Worm (Caenorhabditis elegans) whole organism, L4/young adult: ENCODE results near the gene acl-6.
"Not testable (repeated sequence)": the region's sequence is repeated elsewhere in the genome, so short reads cannot be mapped to it uniquely, and the experiment has no call there.

ENCODE experiments used
- W03F9.2 ChIP-seq: fragments of 150-350 bp; optimal IDR thresholded peaks from 2 replicates; lab custom pipeline; 2014; ENCODE audit warnings: missing biosample characterization, missing genetic modification characterization
- dao-5 ChIP-seq: sonication (generic microtip); optimal IDR thresholded peaks from 2 replicates; lab custom pipeline; 2016; ENCODE audit warnings: missing genotype, missing genetic modification characterization, moderate library complexity, missing compliant biosample characterization
- him-1 ChIP-seq: sonication (generic microtip); optimal IDR thresholded peaks from 2 replicates; lab custom pipeline; 2016; ENCODE audit warnings: missing genotype, missing genetic modification reagents, missing genetic modification characterization, missing compliant biosample characterization

acl-6 gene

DNA sequence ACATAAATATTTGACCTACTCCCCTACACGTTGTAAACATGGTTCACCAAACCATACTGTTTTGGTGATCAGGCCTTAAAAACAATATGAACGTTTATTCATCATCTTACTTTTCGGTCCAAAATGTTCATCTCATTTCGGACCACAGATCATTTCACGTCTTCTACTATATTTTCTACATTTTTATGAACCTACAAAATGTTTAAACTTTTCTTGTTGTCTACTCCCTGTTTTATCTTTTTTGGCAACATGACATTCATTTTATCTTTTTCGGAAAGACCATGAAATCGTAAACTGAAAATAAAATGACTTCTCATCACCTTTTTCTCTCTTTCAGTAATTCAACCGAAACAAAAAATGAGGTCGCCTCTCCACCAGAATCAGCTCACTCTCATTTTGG, 5.3 kb upstream of the acl-6 start, which contains the start of gene rhr-1:
Gene rhr-1, plus strand, starts transcription at position 301 of the 400 bp plus-strand sequence.
- TF ChIP-seq dao-5 (tag; lab: Kevin White, UChicago) = no peak
- no peak for TF ChIP-seq W03F9.2 (tag; lab: Kevin White, UChicago)
- no peak for TF ChIP-seq him-1

DNA sequence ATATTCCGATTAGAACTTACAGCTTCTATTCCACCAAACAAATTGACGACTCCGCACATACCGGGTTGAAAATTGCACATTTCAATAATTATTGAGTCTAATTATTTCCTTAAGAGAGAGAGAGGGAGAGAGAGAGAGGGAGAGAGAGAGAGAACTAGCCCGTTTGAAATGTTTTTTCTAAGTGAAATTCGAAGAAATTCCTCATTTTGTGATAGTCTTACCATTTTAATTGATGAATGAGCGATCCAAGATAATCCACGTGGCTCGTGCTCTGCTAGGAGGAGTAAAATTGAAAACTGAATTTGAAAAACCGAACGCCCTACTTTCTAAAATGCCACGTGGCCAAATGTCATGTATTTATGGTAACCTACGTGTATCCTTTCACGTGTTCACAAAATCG, 687 bp upstream of the acl-6 start, which contains the start of gene F08F3.8:
Gene F08F3.8, minus strand, starts transcription at position 101 of the 400 bp plus-strand sequence.
- TF ChIP-seq him-1 = no peak
- no peak for TF ChIP-seq dao-5 (tag; lab: Kevin White, UChicago)
- no peak for TF ChIP-seq W03F9.2 (tag; lab: Kevin White, UChicago)

- no peak for TF ChIP-seq dao-5 (tag; lab: Kevin White, UChicago)
- no peak for TF ChIP-seq W03F9.2 (tag; lab: Kevin White, UChicago)
- no peak for TF ChIP-seq him-1
Observed at ce11 chrV:5439068-5439467, 5.9 kb downstream of the acl-6 start, which contains the start of gene snpc-1.3. TSS of gene snpc-1.3 (minus strand) at chrV:5439168.

- TF ChIP-seq him-1 = no peak
- no peak for TF ChIP-seq dao-5 (tag; lab: Kevin White, UChicago)
- TF ChIP-seq W03F9.2 (tag; lab: Kevin White, UChicago) = no peak
Observed at ce11 chrV:5442366-5442765, 9.2 kb downstream of the acl-6 start.

DNA sequence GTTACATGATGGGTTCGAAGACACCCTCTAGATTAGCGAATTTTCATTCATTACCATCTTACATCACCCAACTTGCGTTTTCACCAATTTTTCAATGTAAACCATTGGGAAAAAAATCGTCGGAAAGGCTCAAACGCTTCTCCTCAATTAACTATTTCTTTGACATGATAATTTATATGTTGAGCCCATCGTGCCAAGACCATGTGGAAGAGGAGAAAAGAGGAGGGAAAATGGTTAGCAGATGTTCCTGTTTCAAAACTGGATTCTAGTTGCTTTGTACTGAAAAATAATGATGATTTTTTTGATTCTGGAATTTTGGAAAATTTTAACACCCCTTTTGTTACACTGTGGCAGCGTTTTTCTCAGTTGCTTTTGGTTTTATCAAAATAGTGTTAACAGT, 10.9 kb downstream of the acl-6 start:
- TF ChIP-seq him-1 (no peak), dao-5 (tag; lab: Kevin White, UChicago) (no peak), W03F9.2 (tag; lab: Kevin White, UChicago) (no peak)

DNA sequence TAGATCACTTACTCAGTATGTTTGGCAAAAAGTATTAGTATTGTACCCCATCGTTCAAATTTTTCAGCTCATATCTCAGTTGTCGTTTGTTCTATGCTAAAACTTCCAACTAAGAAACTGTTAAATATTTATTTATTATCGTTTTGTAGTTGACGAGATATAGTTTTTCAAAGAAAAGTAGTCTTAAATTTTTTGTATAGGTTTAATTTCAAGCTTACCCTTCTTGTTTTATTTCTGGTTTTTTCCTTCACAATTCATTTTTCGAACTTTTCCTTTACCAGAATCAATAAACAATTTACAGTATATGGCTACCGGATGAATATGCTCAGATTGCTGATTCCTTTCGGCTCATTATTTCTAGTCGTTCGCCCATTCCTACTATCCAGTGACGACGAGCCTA, 12.7 kb downstream of the acl-6 start, which contains the start of gene F08F3.1:
Gene F08F3.1, plus strand, starts transcription at position 301 of the 400 bp plus-strand sequence.
- TF ChIP-seq dao-5 (tag; lab: Kevin White, UChicago) = no peak
- TF ChIP-seq W03F9.2 (tag; lab: Kevin White, UChicago) = no peak
- no peak for TF ChIP-seq him-1

- TF ChIP-seq W03F9.2 (tag; lab: Kevin White, UChicago) (no peak), dao-5 (tag; lab: Kevin White, UChicago) (no peak), him-1 (no peak)
Observed at ce11 chrV:5447057-5447456, 13.9 kb downstream of the acl-6 start.

DNA sequence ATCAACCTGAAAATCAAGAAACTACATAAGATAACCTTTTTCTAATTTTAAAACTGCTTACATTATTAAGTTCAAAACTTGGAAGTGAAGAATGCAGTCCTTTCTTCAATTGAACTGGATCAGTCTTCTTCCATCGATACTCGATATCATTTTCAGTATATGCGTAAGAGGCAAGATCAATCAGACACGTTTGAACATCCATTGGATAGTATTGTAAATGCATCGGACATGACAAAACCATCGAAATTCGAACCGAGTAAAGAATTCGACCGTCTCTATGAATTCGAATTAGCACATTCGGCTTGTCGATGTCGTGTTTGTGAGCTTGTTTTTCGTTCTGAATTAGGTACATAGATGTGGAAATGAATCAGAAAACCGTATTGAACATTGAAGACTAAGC, 17.6 kb downstream of the acl-6 start:
- TF ChIP-seq dao-5 (tag; lab: Kevin White, UChicago) (no peak), W03F9.2 (tag; lab: Kevin White, UChicago) (no peak), him-1 (no peak)

- TF ChIP-seq dao-5 (tag; lab: Kevin White, UChicago) (no peak), him-1 (no peak), W03F9.2 (tag; lab: Kevin White, UChicago) (no peak)
Observed at ce11 chrV:5453615-5454014, 20.4 kb downstream of the acl-6 start, which contains the start of gene glc-3. TSS of gene glc-3 (minus strand) at chrV:5453715.

DNA sequence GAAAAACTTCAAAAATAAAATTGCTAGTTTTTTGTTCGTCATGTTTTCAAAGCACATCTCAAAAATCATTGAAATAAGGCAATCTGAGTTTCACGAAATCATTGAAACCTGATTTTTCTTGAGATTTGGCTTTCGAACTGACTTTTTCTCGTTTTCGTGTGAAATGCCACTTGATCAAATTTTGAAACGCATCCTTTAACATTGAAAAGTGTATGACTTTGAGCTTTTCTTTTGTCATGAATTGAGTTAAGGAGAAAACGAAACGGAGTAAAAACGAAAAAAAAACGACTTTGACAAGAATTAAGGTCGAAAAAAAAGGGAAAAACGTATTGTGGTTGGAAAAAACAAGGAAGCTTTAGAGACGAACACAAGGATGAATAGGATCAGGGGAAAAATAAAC, 21.8 kb downstream of the acl-6 start:
- TF ChIP-seq him-1 (no peak), dao-5 (tag; lab: Kevin White, UChicago) (no peak), W03F9.2 (tag; lab: Kevin White, UChicago) (no peak)

- no peak for TF ChIP-seq W03F9.2 (tag; lab: Kevin White, UChicago)
- TF ChIP-seq him-1 = no peak
- TF ChIP-seq dao-5 (tag; lab: Kevin White, UChicago) = no peak
Observed at ce11 chrV:5459806-5460205, 26.6 kb downstream of the acl-6 start, which contains the start of gene ZC317.2. TSS of gene ZC317.2 (plus strand) at chrV:5460106.

- no peak for TF ChIP-seq him-1
- TF ChIP-seq dao-5 (tag; lab: Kevin White, UChicago) = no peak
- TF ChIP-seq W03F9.2 (tag; lab: Kevin White, UChicago) = no peak
Observed at ce11 chrV:5462894-5463293, 29.7 kb downstream of the acl-6 start, which contains the start of gene srg-67. TSS of gene srg-67 (minus strand) at chrV:5462994.

DNA sequence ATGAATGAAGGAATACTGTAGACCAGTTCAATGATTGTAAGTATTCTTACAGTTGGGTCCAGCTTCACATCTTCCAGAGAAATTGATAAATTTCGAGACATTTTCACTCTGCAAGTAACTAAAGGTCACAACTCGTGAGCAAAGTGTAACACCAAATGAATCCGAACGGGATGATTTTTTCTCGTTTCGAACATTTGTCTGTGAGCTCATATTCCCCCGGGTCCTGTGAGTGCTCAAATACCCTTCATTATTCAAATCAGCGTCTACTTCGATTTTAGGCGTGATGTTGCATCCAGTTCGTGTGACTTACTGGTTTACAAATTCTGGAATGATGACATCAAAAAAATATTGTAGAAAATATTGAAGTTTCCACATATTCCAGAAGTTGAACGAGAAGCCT, 32.1 kb downstream of the acl-6 start, which contains the start of gene srg-68:
Gene srg-68, minus strand, starts transcription at position 101 of the 400 bp plus-strand sequence.
- TF ChIP-seq dao-5 (tag; lab: Kevin White, UChicago) = no peak
- TF ChIP-seq W03F9.2 (tag; lab: Kevin White, UChicago) = no peak
- TF ChIP-seq him-1 = no peak

- TF ChIP-seq dao-5 (tag; lab: Kevin White, UChicago); him-1; W03F9.2 (tag; lab: Kevin White, UChicago): not testable (repeated sequence)
Observed at ce11 chrV:5468489-5468888, 35.3 kb downstream of the acl-6 start, which contains the start of gene ZC317.6. TSS of gene ZC317.6 (minus strand) at chrV:5468589.

ce11 chrV:5470930-5471329, 37.7 kb downstream of the acl-6 start, which contains the start of gene ZC317.7:
TSS of gene ZC317.7 (minus strand) at chrV:5471030.
- not testable (repeated sequence) for TF ChIP-seq W03F9.2 (tag; lab: Kevin White, UChicago); dao-5 (tag; lab: Kevin White, UChicago); him-1
